Worm (Caenorhabditis elegans): ENCODE data around the gene R166.2.

Gene R166.2

ce11 chrII:10504729-10505128 lies 32.7 kb downstream of the R166.2 start:
- TF ChIP-seq dve-1 (tag; optimal IDR thresholded peaks at IDR 0.05; ENCODE audit: insufficient read depth): peak; percentile 50
- no peak for TF ChIP-seq daf-12 (tag; optimal IDR thresholded peaks at IDR 0.05)
- no peak for TF ChIP-seq aha-1 (tag)
- TF ChIP-seq mdl-1 (tag; optimal IDR thresholded peaks at IDR 0.05): no peak
- TF ChIP-seq egl-43 (GFP tag; IDR thresholded peaks at IDR 0.05): no peak
- TF ChIP-seq mep-1 (tag; optimal IDR thresholded peaks at IDR 0.05): peak; percentile 43
- no peak for TF ChIP-seq F37D6.2 (tag; optimal IDR thresholded peaks at IDR 0.05)
- TF ChIP-seq zip-2 (tag; optimal IDR thresholded peaks at IDR 0.05): no peak
- TF ChIP-seq lin-15B (tag; optimal IDR thresholded peaks at IDR 0.05): no peak
- TF ChIP-seq madf-5 (GFP tag; IDR thresholded peaks at IDR 0.05): no peak
- TF ChIP-seq T26A8.4 (GFP tag; IDR thresholded peaks at IDR 0.05): no peak
- TF ChIP-seq ceh-28 (tag; optimal IDR thresholded peaks at IDR 0.05): no peak
- no peak for TF ChIP-seq cey-2 (tag; optimal IDR thresholded peaks at IDR 0.05; ENCODE audit: borderline replicate concordance, insufficient read depth)
- peak in 1 of 2 experiments; percentile 12 for TF ChIP-seq unc-62 (GFP tag; optimal IDR thresholded peaks at IDR 0.05 in 1 of 2)
- no peak for TF ChIP-seq unc-62 (tag; optimal IDR thresholded peaks at IDR 0.05)
- TF ChIP-seq ctbp-1 (GFP tag; IDR thresholded peaks at IDR 0.05): no peak
- TF ChIP-seq ceh-32 (tag; optimal IDR thresholded peaks at IDR 0.05; ENCODE audit: poor library complexity): no peak
- TF ChIP-seq daf-19 (GFP tag; conservative IDR thresholded peaks at IDR 0.05): no peak
- TF ChIP-seq gei-8 (GFP tag; optimal IDR thresholded peaks at IDR 0.05): no peak
- no peak for TF ChIP-seq Y48G9A.11 (GFP tag; IDR thresholded peaks at IDR 0.05)
- no peak for TF ChIP-seq lim-7 (GFP tag; IDR thresholded peaks at IDR 0.05)
- TF ChIP-seq Y5F2A.4 (GFP tag; optimal IDR thresholded peaks at IDR 0.05): no peak
- TF ChIP-seq php-3 (GFP tag; IDR thresholded peaks at IDR 0.05): no peak
- TF ChIP-seq egl-27 (tag; optimal IDR thresholded peaks at IDR 0.05): no peak
- TF ChIP-seq attf-4 (tag; optimal IDR thresholded peaks at IDR 0.05): no peak
- TF ChIP-seq nhr-237 (tag; optimal IDR thresholded peaks at IDR 0.05): no peak
- no peak for TF ChIP-seq nhr-42 (GFP tag; IDR thresholded peaks at IDR 0.05)
- TF ChIP-seq arid-1 (GFP tag; conservative IDR thresholded peaks at IDR 0.05): no peak
- TF ChIP-seq daf-8 (GFP tag; IDR thresholded peaks at IDR 0.05): no peak
- TF ChIP-seq ztf-11 (tag; optimal IDR thresholded peaks at IDR 0.05): no peak
- TF ChIP-seq snpc-4 (tag; optimal IDR thresholded peaks at IDR 0.05): no peak
- TF ChIP-seq zfp-3 (GFP tag; conservative IDR thresholded peaks at IDR 0.05): no peak
- TF ChIP-seq zfp-2 (tag; optimal IDR thresholded peaks at IDR 0.05): no peak
- no peak for TF ChIP-seq Y105C5A.15 (GFP tag; IDR thresholded peaks at IDR 0.05)
- peak; percentile 25 for TF ChIP-seq hlh-11 (tag; optimal IDR thresholded peaks at IDR 0.05)
- TF ChIP-seq unc-39 (tag; optimal IDR thresholded peaks at IDR 0.05): no peak
- no peak for TF ChIP-seq tag-97 (GFP tag; IDR thresholded peaks at IDR 0.05)
- TF ChIP-seq F44E2.7 (GFP tag; IDR thresholded peaks at IDR 0.05): no peak
- no peak for TF ChIP-seq fkh-10 (GFP tag; optimal IDR thresholded peaks at IDR 0.05)
- no peak for TF ChIP-seq hmg-1.1 (GFP tag; IDR thresholded peaks at IDR 0.05)
- TF ChIP-seq mxl-2 (GFP tag; conservative IDR thresholded peaks at IDR 0.05): no peak
- no peak for TF ChIP-seq lin-38 (GFP tag; IDR thresholded peaks at IDR 0.05)
- TF ChIP-seq pha-4 (GFP tag; IDR thresholded peaks at IDR 0.05): no peak
- TF ChIP-seq pha-4 (tag; optimal IDR thresholded peaks at IDR 0.05): peak; percentile 88
- no peak for TF ChIP-seq nhr-6 (tag; optimal IDR thresholded peaks at IDR 0.05)
- TF ChIP-seq T20F7.1 (GFP tag; optimal IDR thresholded peaks at IDR 0.05): no peak
- no peak for TF ChIP-seq dmd-6 (GFP tag; IDR thresholded peaks at IDR 0.05)
- TF ChIP-seq mxl-3 (GFP tag; optimal IDR thresholded peaks at IDR 0.05): no peak
- TF ChIP-seq spr-3 (GFP tag; optimal IDR thresholded peaks at IDR 0.05): no peak
- TF ChIP-seq daf-16 (GFP tag; optimal IDR thresholded peaks at IDR 0.05): no peak
- TF ChIP-seq daf-16 (tag; optimal IDR thresholded peaks at IDR 0.05): peak; percentile 6
- TF ChIP-seq nhr-28 (tag; optimal IDR thresholded peaks at IDR 0.05): peak; percentile 13
- no peak for TF ChIP-seq madf-9 (GFP tag; conservative IDR thresholded peaks at IDR 0.05)
- TF ChIP-seq skn-1 (tag; optimal IDR thresholded peaks at IDR 0.05): no peak
